Worm (Caenorhabditis elegans): Measurements from ENCODE around the gene fbxa-30.

fbxa-30 gene

DNA sequence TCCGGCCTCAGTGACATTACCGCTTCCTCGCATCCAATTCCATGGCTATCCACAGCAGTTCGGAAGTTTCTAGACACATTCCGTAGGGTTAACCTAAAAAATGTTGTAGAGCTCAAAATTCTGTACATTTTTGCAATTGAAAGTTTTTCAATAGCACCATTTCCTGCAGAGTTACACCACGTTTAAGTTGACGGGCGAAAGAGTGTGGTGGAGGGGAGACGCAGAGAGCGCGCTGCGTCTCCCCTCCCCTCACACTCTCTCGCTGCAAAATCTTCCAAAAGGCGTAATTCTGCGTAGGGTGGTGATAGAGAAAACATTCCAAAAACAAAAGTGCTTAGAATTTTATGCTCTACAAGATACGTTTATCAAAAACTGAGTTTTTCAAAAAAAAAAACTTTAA lies 27.1 kb downstream of the fbxa-30 start:
- TF ChIP-seq lsy-2 (tag; optimal IDR thresholded peaks at IDR 0.05) (no peak), nhr-10 (tag; optimal IDR thresholded peaks at IDR 0.05) (no peak), fos-1 (tag; optimal IDR thresholded peaks at IDR 0.05) (no peak), R02D3.7 (tag; optimal IDR thresholded peaks at IDR 0.05) (no peak), mab-5 (tag; optimal IDR thresholded peaks at IDR 0.05) (no peak), unc-55 (GFP tag; optimal IDR thresholded peaks at IDR 0.05) (no peak), nhr-129 (tag; optimal IDR thresholded peaks at IDR 0.05) (no peak), nhr-12 (tag; optimal IDR thresholded peaks at IDR 0.05) (no peak), nhr-25 (tag; optimal IDR thresholded peaks at IDR 0.05) (no peak), unc-62 (GFP tag; optimal IDR thresholded peaks at IDR 0.05) (no peak), ZK546.5 (tag; optimal IDR thresholded peaks at IDR 0.05) (no peak), dmd-4 (tag; optimal IDR thresholded peaks at IDR 0.05) (no peak), elt-3 (tag; optimal IDR thresholded peaks at IDR 0.05) (no peak), skn-1 (tag; optimal IDR thresholded peaks at IDR 0.05) (no peak), nhr-21 (tag; optimal IDR thresholded peaks at IDR 0.05) (no peak), Y55F3AM.14 (GFP tag; optimal IDR thresholded peaks at IDR 0.05) (no peak), egl-27 (tag; optimal IDR thresholded peaks at IDR 0.05) (no peak), lin-39 (tag; optimal IDR thresholded peaks at IDR 0.05) (no peak), ztf-11 (tag; optimal IDR thresholded peaks at IDR 0.05) (no peak), unc-39 (tag; optimal IDR thresholded peaks at IDR 0.05) (no peak)

- TF ChIP-seq nhr-129 (tag; optimal IDR thresholded peaks at IDR 0.05) = peak; percentile 99
- TF ChIP-seq nhr-6 (tag; optimal IDR thresholded peaks at IDR 0.05) = no peak
- peak; percentile 32 to 41 for TF ChIP-seq lsy-2 (tag; optimal IDR thresholded peaks at IDR 0.05)
- no peak for TF ChIP-seq snpc-4 (tag; optimal IDR thresholded peaks at IDR 0.05)
- no peak for TF ChIP-seq alr-1 (tag; optimal IDR thresholded peaks at IDR 0.05)
- no peak for TF ChIP-seq dmd-4 (tag; optimal IDR thresholded peaks at IDR 0.05)
- no peak for TF ChIP-seq nhr-12 (tag; optimal IDR thresholded peaks at IDR 0.05)
- peak; percentile 33 for TF ChIP-seq sma-9 (GFP tag; optimal IDR thresholded peaks at IDR 0.05)
- no peak for TF ChIP-seq sma-9 (tag; optimal IDR thresholded peaks at IDR 0.05)
- TF ChIP-seq peb-1 (tag; optimal IDR thresholded peaks at IDR 0.05) = no peak
- no peak for TF ChIP-seq gmeb-1 (tag; optimal IDR thresholded peaks at IDR 0.05)
- TF ChIP-seq ztf-4 (tag; optimal IDR thresholded peaks at IDR 0.05) = no peak
- no peak for TF ChIP-seq ama-1 (optimal IDR thresholded peaks at IDR 0.05)
- no peak for TF ChIP-seq nhr-237 (tag; optimal IDR thresholded peaks at IDR 0.05)
- no peak for TF ChIP-seq aly-2 (tag; optimal IDR thresholded peaks at IDR 0.05)
- TF ChIP-seq F13H6.1 (tag; optimal IDR thresholded peaks at IDR 0.05) = no peak
- TF ChIP-seq ztf-11 (tag; optimal IDR thresholded peaks at IDR 0.05) = no peak
- TF ChIP-seq mbf-1 (tag; optimal IDR thresholded peaks at IDR 0.05) = no peak
- no peak for TF ChIP-seq nhr-77 (tag; optimal IDR thresholded peaks at IDR 0.05)
- TF ChIP-seq nhr-23 (tag; optimal IDR thresholded peaks at IDR 0.05) = no peak
- no peak for TF ChIP-seq sma-3 (GFP tag; optimal IDR thresholded peaks at IDR 0.05)
- TF ChIP-seq mab-5 (tag; optimal IDR thresholded peaks at IDR 0.05) = no peak
- TF ChIP-seq elt-3 (tag; optimal IDR thresholded peaks at IDR 0.05) = no peak
- no peak for TF ChIP-seq Y55F3AM.14 (GFP tag; optimal IDR thresholded peaks at IDR 0.05)
- TF ChIP-seq egl-27 (tag; optimal IDR thresholded peaks at IDR 0.05) = no peak
- no peak for TF ChIP-seq blmp-1 (tag; optimal IDR thresholded peaks at IDR 0.05; ENCODE audit: insufficient read depth)
- no peak for TF ChIP-seq nhr-21 (tag; optimal IDR thresholded peaks at IDR 0.05)
- peak; percentile 59 for TF ChIP-seq C34F6.9 (tag; optimal IDR thresholded peaks at IDR 0.05)
- no peak for TF ChIP-seq lin-13 (GFP tag; optimal IDR thresholded peaks at IDR 0.05)
- no peak for TF ChIP-seq fos-1 (tag; optimal IDR thresholded peaks at IDR 0.05)
- no peak for TF ChIP-seq zag-1 (tag; optimal IDR thresholded peaks at IDR 0.05)
- TF ChIP-seq ZK546.5 (tag; optimal IDR thresholded peaks at IDR 0.05) = no peak
- no peak for TF ChIP-seq crh-2 (tag; optimal IDR thresholded peaks at IDR 0.05)
- no peak for TF ChIP-seq skn-1 (tag; optimal IDR thresholded peaks at IDR 0.05)
- TF ChIP-seq ztf-1 (GFP tag; conservative IDR thresholded peaks at IDR 0.05) = no peak
- no peak for TF ChIP-seq R02D3.7 (tag; optimal IDR thresholded peaks at IDR 0.05)
- no peak for TF ChIP-seq nhr-10 (tag; optimal IDR thresholded peaks at IDR 0.05)
- no peak for TF ChIP-seq unc-62 (GFP tag; optimal IDR thresholded peaks at IDR 0.05)
- no peak for TF ChIP-seq unc-39 (tag; optimal IDR thresholded peaks at IDR 0.05)
- TF ChIP-seq lin-39 (tag; optimal IDR thresholded peaks at IDR 0.05) = no peak
- no peak for TF ChIP-seq elt-1 (tag; optimal IDR thresholded peaks at IDR 0.05)
- no peak for TF ChIP-seq lin-11 (tag; optimal IDR thresholded peaks at IDR 0.05)
- peak; percentile 81 for TF ChIP-seq unc-55 (GFP tag; optimal IDR thresholded peaks at IDR 0.05)
Observed at ce11 chrIII:1243199-1243598, 32.2 kb downstream of the fbxa-30 start, which contains the start of gene fbxa-63. Gene fbxa-63 (plus strand): TSS chrIII:1243508.
